Fruit fly (Drosophila melanogaster): Measurements from ENCODE around the gene Gagr.

Gene Gagr

DNA sequence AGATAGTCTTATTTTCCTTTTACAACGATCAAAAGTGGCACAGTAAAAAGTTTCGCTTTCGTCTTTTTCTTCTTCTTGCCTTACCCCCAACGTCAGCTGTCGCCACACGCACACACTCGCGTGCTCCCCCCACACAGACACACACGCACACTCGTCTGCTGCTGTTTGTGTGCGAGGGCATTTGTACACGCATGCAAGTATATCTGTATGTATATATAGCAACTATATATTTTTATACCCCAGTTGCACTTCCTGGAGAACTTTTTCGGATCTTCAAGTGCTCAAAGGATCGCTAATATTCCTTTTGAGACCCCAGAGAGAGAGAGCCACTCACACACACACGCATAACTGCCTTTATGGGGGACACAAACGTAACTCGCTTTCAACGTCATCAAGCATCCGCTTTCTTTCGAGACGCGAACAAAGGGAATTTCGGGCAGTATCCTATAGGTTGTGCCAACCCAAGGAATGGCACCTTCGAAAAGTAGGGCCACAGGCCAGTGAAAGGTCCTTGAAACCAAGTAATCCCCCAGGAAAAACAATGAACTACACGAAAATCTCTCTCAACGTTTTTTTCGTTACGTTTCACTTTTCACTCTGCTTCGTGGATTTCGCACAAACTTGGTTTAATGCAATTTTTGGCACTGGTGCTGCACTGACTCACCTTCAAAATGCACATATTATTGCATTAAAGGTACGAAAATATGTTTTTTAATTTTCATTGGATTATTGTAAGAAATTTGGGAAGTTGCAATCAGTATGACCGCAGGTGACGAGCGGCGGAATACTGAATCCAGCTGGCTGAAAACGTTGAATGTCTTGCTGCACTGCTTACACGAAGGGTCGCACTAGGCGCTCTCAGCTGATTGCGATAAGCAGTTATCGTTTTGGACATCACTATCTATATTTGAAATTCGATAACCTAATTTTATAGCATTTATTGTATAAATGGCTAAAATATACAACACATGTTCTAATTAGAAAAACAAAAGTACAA, 16.3 kb upstream of the Gagr start, which contains the start of gene roq (continued):
- TF ChIP-seq CG2116 (GFP tag; optimal IDR thresholded peaks at IDR 0.05) (peak; percentile 87), trh (GFP tag; optimal IDR thresholded peaks at IDR 0.05) (no peak), Ada2b (GFP tag; IDR thresholded peaks at IDR 0.05) (no peak), CG34422 (GFP tag; IDR thresholded peaks at IDR 0.05) (peak; percentile 37; the same call in 1 of the 3 replicates), sim (GFP tag; IDR thresholded peaks at IDR 0.05) (no peak), Xbp1 (GFP tag; optimal IDR thresholded peaks at IDR 0.05) (peak; percentile 1), CG17385 (GFP tag; optimal IDR thresholded peaks at IDR 0.05) (peak; percentile 93), tna (GFP tag; IDR thresholded peaks at IDR 0.05; ENCODE audit: partially characterized antibody) (peak; percentile 46), stc (GFP tag; IDR thresholded peaks at IDR 0.05) (no peak), CG2712 (tag; optimal IDR thresholded peaks at IDR 0.05) (peak; percentile 41), BEAF-32 (GFP tag; optimal IDR thresholded peaks at IDR 0.05) (peak; percentile 55), Dbx (GFP tag; IDR thresholded peaks at IDR 0.05) (0 out of 3 replicates have a peak, but pooled peaks have one; percentile 46), CG12659 (GFP tag; optimal IDR thresholded peaks at IDR 0.05) (peak; percentile 61), pfk (GFP tag; optimal IDR thresholded peaks at IDR 0.05) (no peak), bsh (GFP tag; optimal IDR thresholded peaks at IDR 0.05) (peak in 1 of 2 experiments; percentile 27), CG14710 (tag; optimal IDR thresholded peaks at IDR 0.05) (peak; percentile 57), grau (tag; optimal IDR thresholded peaks at IDR 0.05) (peak; percentile 36), mld (GFP tag; IDR thresholded peaks at IDR 0.05; ENCODE audit: partially characterized antibody) (peak; percentile 50; the same call in 1 of the 3 replicates), CG5953 (GFP tag; IDR thresholded peaks at IDR 0.05) (no peak), lmd (GFP tag; IDR thresholded peaks at IDR 0.05) (no peak), HLHmδ (GFP tag; optimal IDR thresholded peaks at IDR 0.05) (peak; percentile 6), hb (GFP tag; IDR thresholded peaks at IDR 0.05; ENCODE audit: partially characterized antibody) (peak; percentile 49; the same call in 1 of the 3 replicates), HmgZ (tag; optimal IDR thresholded peaks at IDR 0.05) (peak; percentile 58), Abd-B (GFP tag; optimal IDR thresholded peaks at IDR 0.05) (peak; percentile 23), Bgb (GFP tag; IDR thresholded peaks at IDR 0.05; ENCODE audit: partially characterized antibody) (peak; percentile 67), NC2β (GFP tag; optimal IDR thresholded peaks at IDR 0.05) (peak; percentile 17), knrl (GFP tag; IDR thresholded peaks at IDR 0.05; ENCODE audit: partially characterized antibody) (peak; percentile 50; the same call in 1 of the 3 replicates), CG13894 (tag; optimal IDR thresholded peaks at IDR 0.05) (no peak), CG9817 (tag; optimal IDR thresholded peaks at IDR 0.05) (no peak), CG30020 (tag; optimal IDR thresholded peaks at IDR 0.05) (peak; percentile 3), pzg (GFP tag; optimal IDR thresholded peaks at IDR 0.05) (peak; percentile 94), bigmax (GFP tag; optimal IDR thresholded peaks at IDR 0.05) (peak; percentile 25), HLH4C (GFP tag; IDR thresholded peaks at IDR 0.05; ENCODE audit: partially characterized antibody) (peak; percentile 71), CG34224 (GFP tag; IDR thresholded peaks at IDR 0.05; ENCODE audit: partially characterized antibody) (peak; percentile 58; the same call in 2 of the 3 replicates), CG17186 (GFP tag; optimal IDR thresholded peaks at IDR 0.05) (peak; percentile 67), CrebB (tag; optimal IDR thresholded peaks at IDR 0.05) (peak; percentile 14), Sin3A (optimal IDR thresholded peaks at IDR 0.05) (peak; percentile 19), chinmo (GFP tag; IDR thresholded peaks at IDR 0.05; ENCODE audit: partially characterized antibody) (peak; percentile 72; the same call in 3 of the 4 replicates), CG31365 (tag; optimal IDR thresholded peaks at IDR 0.05) (peak; percentile 97), sens (GFP tag) (peak; percentile 74), CG1603 (tag; optimal IDR thresholded peaks at IDR 0.05) (peak; percentile 85), insv (GFP tag; optimal IDR thresholded peaks at IDR 0.05) (peak in 1 of 2 experiments; percentile 72), CG8478 (optimal IDR thresholded peaks at IDR 0.05) (peak; percentile 86), gfzf (GFP tag; optimal IDR thresholded peaks at IDR 0.05) (peak; percentile 96), kni (GFP tag; optimal IDR thresholded peaks at IDR 0.05) (no peak), CG6791 (GFP tag; IDR thresholded peaks at IDR 0.05; ENCODE audit: partially characterized antibody) (peak; percentile 64; the same call in 2 of the 3 replicates)

All from whole organism, embryonic.